Worm (Caenorhabditis elegans): Measurements from ENCODE around the gene K09F5.4.

DNA sequence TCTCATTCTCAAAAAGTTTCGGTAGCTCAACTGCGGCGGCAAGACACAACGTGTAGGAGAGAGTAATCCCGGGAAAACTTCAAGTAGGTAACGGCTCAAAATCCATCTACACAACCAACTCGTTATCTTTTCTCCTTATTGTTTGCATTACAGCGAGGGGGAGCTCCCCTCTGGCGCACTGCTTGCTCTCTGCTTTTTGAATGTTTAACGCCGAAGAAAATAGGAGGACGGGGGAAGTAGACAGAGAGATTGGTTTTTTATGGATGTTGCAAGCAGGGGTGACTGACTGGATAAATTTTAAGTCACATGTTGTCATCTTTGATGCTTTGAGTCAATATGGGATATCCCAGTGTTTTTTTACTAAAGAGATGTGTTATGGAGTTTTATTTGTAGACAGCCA is 21.0 kb downstream of the K09F5.4 start:
- TF ChIP-seq hnd-1 (tag; optimal IDR thresholded peaks at IDR 0.05) (no peak), ama-1 (optimal IDR thresholded peaks at IDR 0.05) (no peak), ceh-36 (tag; optimal IDR thresholded peaks at IDR 0.05) (no peak), tbx-37 (GFP tag; conservative IDR thresholded peaks at IDR 0.05) (no peak)
